Worm (Caenorhabditis elegans): ENCODE measurements around the gene dmd-5.

DNA sequence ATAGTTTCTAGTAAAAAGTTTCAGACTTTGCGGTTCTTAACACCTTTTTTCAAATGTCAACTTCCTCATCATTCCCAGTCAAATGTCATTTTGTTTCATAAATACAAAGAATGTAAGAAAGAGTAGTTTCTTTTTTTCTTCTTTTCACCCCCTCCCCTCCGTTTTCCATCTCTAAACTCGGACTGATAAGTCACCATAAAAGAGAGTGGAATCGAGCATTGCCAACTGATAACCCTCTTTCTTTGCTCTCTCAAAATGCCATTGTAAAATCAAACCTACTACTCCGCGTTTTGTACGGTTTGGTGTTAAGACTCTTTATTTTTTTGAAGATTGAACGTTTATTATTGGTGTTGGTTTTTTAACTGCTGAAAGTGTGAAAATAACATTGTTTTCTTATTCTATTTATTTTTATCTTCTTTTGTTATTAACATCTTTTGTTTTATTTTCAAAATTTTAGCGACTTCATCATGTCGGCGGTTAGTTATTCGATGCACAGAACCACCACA, 24.2 kb downstream of the dmd-5 start, which contains the start of gene ifb-2:
- TF ChIP-seq pag-3 (tag; optimal IDR thresholded peaks at IDR 0.05; ENCODE audit: borderline replicate concordance) (no peak), nfya-1 (tag; optimal IDR thresholded peaks at IDR 0.05) (no peak), elt-2 (tag; optimal IDR thresholded peaks at IDR 0.05) (peak; percentile 92), ceh-9 (tag; optimal IDR thresholded peaks at IDR 0.05) (no peak), ceh-19 (GFP tag; optimal IDR thresholded peaks at IDR 0.05) (no peak), pha-4 (tag; optimal IDR thresholded peaks at IDR 0.05) (no peak)

All from whole organism, late embryonic.